Fruit fly (Drosophila melanogaster) whole organism, embryonic: ENCODE results near the gene Awh.

Experiments
- Ada2b ChIP-seq: fragments of 200-800 bp; sonication (Bioruptor generic); IDR thresholded peaks from 2 replicates; pipeline ENCODE4 v1.3.6; 2022; ENCODE audit warnings: missing biosample characterization, missing genetic modification characterization
- B-H2 ChIP-seq: fragments of 200-800 bp; sonication (Bioruptor generic); optimal IDR thresholded peaks from 2 replicates; lab custom pipeline; 2018; ENCODE audit warnings: missing biosample characterization, mild to moderate bottlenecking, missing genetic modification characterization
- Bgb ChIP-seq: fragments of 200-800 bp; sonication (Bioruptor generic); IDR thresholded peaks from 2 replicates; pipeline ENCODE4 v1.3.6; 2022; ENCODE audit warnings: missing biosample characterization, missing genetic modification characterization; ENCODE audit not compliant: partially characterized antibody
- C15 ChIP-seq: fragments of 200-800 bp; sonication (Bioruptor generic); IDR thresholded peaks from 3 replicates; pipeline ENCODE4 v1.3.6; 2022; ENCODE audit warnings: missing biosample characterization, missing genetic modification characterization
- CG12659 ChIP-seq: fragments of 200-800 bp; sonication (Bioruptor generic); optimal IDR thresholded peaks from 3 replicates; lab custom pipeline; 2017; ENCODE audit warnings: mild to moderate bottlenecking, missing biosample characterization, missing genetic modification reagents, missing genetic modification characterization
- CG14667 ChIP-seq: fragments of 200-800 bp; sonication (Bioruptor generic); IDR thresholded peaks from 2 replicates; pipeline ENCODE4 v1.3.6; 2022; ENCODE audit warnings: missing biosample characterization, missing genetic modification characterization
- CG14965 ChIP-seq: fragments of 200-800 bp; sonication (Bioruptor generic); optimal IDR thresholded peaks from 2 replicates; lab custom pipeline; 2016; ENCODE audit warnings: missing biosample characterization, missing genetic modification characterization, borderline replicate concordance
- CG15011 ChIP-seq: fragments of 200-800 bp; sonication (Bioruptor generic); optimal IDR thresholded peaks from 3 replicates; lab custom pipeline; 2018; ENCODE audit warnings: missing biosample characterization, mild to moderate bottlenecking, missing genetic modification characterization
- CG15073 ChIP-seq: fragments of 200-800 bp; sonication (Bioruptor generic); optimal IDR thresholded peaks from 2 replicates; lab custom pipeline; 2016; ENCODE audit warnings: missing biosample characterization, missing genetic modification characterization
- CG1602 ChIP-seq: fragments of 200-800 bp; sonication (Bioruptor generic); optimal IDR thresholded peaks from 3 replicates; lab custom pipeline; 2016; ENCODE audit warnings: missing biosample characterization, missing genetic modification characterization
- CG1647 ChIP-seq: fragments of 200-800 bp; sonication (Bioruptor generic); optimal IDR thresholded peaks from 3 replicates; lab custom pipeline; 2016; ENCODE audit warnings: missing biosample characterization, missing genetic modification characterization
- CG16815 ChIP-seq: fragments of 200-800 bp; sonication (Bioruptor generic); optimal IDR thresholded peaks from 3 replicates; lab custom pipeline; 2017; ENCODE audit warnings: missing biosample characterization, mild to moderate bottlenecking, missing genetic modification characterization
- CG7372 ChIP-seq: fragments of 200-800 bp; sonication (Bioruptor generic); IDR thresholded peaks from 2 replicates; pipeline ENCODE4 v1.3.6; 2022; ENCODE audit warnings: missing biosample characterization, missing genetic modification characterization
- CG7839 ChIP-seq: fragments of 200-800 bp; sonication (Bioruptor generic); optimal IDR thresholded peaks from 3 replicates; lab custom pipeline; 2018; ENCODE audit warnings: missing biosample characterization, mild to moderate bottlenecking, missing genetic modification characterization, moderate library complexity
- CG7987 ChIP-seq: fragments of 200-800 bp; sonication (Bioruptor generic); optimal IDR thresholded peaks from 2 replicates; lab custom pipeline; 2018; ENCODE audit warnings: missing biosample characterization, mild to moderate bottlenecking, missing genetic modification characterization, moderate library complexity
- CG8281 ChIP-seq: fragments of 200-800 bp; sonication (Bioruptor generic); optimal IDR thresholded peaks from 2 replicates; lab custom pipeline; 2018; ENCODE audit warnings: missing biosample characterization, mild to moderate bottlenecking, missing genetic modification characterization, moderate library complexity
- Deaf1 ChIP-seq: fragments of 200-800 bp; optimal IDR thresholded peaks from 3 replicates; lab custom pipeline; 2019; ENCODE audit warnings: missing biosample characterization, mild to moderate bottlenecking, missing genetic modification characterization, moderate library complexity
- Drgx ChIP-seq: fragments of 200-800 bp; sonication (Bioruptor generic); IDR thresholded peaks from 2 replicates; pipeline ENCODE4 v1.3.6; 2022; ENCODE audit warnings: missing biosample characterization, missing genetic modification characterization
- Fer2 ChIP-seq: fragments of 200-800 bp; sonication (Bioruptor generic); optimal IDR thresholded peaks from 2 replicates; lab custom pipeline; 2018; ENCODE audit warnings: missing biosample characterization, mild to moderate bottlenecking, missing genetic modification characterization, moderate library complexity
- HHEX ChIP-seq: fragments of 200-800 bp; sonication (Bioruptor generic); optimal IDR thresholded peaks from 3 replicates; lab custom pipeline; 2017; ENCODE audit warnings: missing biosample characterization, mild to moderate bottlenecking, missing genetic modification characterization, missing genetic modification reagents
- Hmx ChIP-seq: fragments of 200-800 bp; sonication (Bioruptor generic); optimal IDR thresholded peaks from 2 replicates; lab custom pipeline; 2016; ENCODE audit warnings: missing biosample characterization, missing genetic modification characterization
- Hr78 ChIP-seq, 2 experiments: fragments of 200-800 bp in 1 of 2; fragments of >200 bp in 1 of 2; sonication (Bioruptor generic) in 1 of 2; optimal IDR thresholded peaks; 2 replicates each; lab custom pipeline; 2017 to 2019; ENCODE audit warnings: missing biosample characterization in 2 of 2, missing genetic modification characterization in 2 of 2, mild to moderate bottlenecking in 1 of 2, moderate library complexity in 1 of 2
- Lim3 ChIP-seq: fragments of 200-800 bp; sonication (Bioruptor generic); IDR thresholded peaks from 2 replicates; pipeline ENCODE4 v1.3.6; 2022; ENCODE audit warnings: missing biosample characterization, missing genetic modification characterization
- Max ChIP-seq: fragments of 200-800 bp; sonication (Bioruptor generic); optimal IDR thresholded peaks from 2 replicates; lab custom pipeline; 2016; ENCODE audit warnings: missing biosample characterization, mild to moderate bottlenecking, missing genetic modification characterization
- Mrtf ChIP-seq: fragments of 200-800 bp; sonication (Bioruptor generic); IDR thresholded peaks from 3 replicates; pipeline ENCODE4 v1.3.6; 2022; ENCODE audit warnings: missing biosample characterization, missing genetic modification characterization
- Nf-YA ChIP-seq: fragments of 200-800 bp; sonication (Bioruptor generic); IDR thresholded peaks from 2 replicates; pipeline ENCODE4 v1.3.6; 2022; ENCODE audit warnings: missing biosample characterization, missing genetic modification characterization
- Rx ChIP-seq: fragments of 200-800 bp; sonication (Bioruptor generic); IDR thresholded peaks from 2 replicates; pipeline ENCODE4 v1.3.6; 2022; ENCODE audit warnings: missing biosample characterization, missing genetic modification characterization
- Six4 ChIP-seq: fragments of 200-800 bp; sonication (Bioruptor generic); optimal IDR thresholded peaks from 2 replicates; lab custom pipeline; 2016; ENCODE audit warnings: missing biosample characterization, missing genetic modification characterization
- Sox100B ChIP-seq: fragments of 200-800 bp; sonication (Bioruptor generic); optimal IDR thresholded peaks from 3 replicates; lab custom pipeline; 2018; ENCODE audit warnings: missing biosample characterization, mild to moderate bottlenecking, missing genetic modification characterization
- Usf ChIP-seq: fragments of 200-800 bp; sonication (Bioruptor generic); optimal IDR thresholded peaks from 2 replicates; lab custom pipeline; 2017; ENCODE audit warnings: missing genotype, missing biosample characterization, missing genetic modification characterization
- Xrp1 ChIP-seq: fragments of 200-800 bp; sonication (Bioruptor generic); IDR thresholded peaks from 2 replicates; pipeline ENCODE4 v1.3.6; 2022; ENCODE audit warnings: missing biosample characterization, missing genetic modification characterization
- cas ChIP-seq: fragments of 200-800 bp; sonication (Bioruptor generic); IDR thresholded peaks from 2 replicates; pipeline ENCODE4 v1.3.6; 2022; ENCODE audit warnings: missing biosample characterization, missing genetic modification characterization
- chinmo ChIP-seq: fragments of 200-800 bp; sonication (Bioruptor generic); IDR thresholded peaks from 4 replicates; pipeline ENCODE4 v1.3.6; 2022; ENCODE audit warnings: missing biosample characterization, missing genetic modification characterization; ENCODE audit not compliant: partially characterized antibody
- chm ChIP-seq: fragments of 200-800 bp; sonication (Bioruptor generic); IDR thresholded peaks from 2 replicates; pipeline ENCODE4 v1.3.6; 2022; ENCODE audit warnings: missing biosample characterization, missing genetic modification characterization
- croc ChIP-seq: fragments of 200-800 bp; sonication (Bioruptor generic); conservative IDR thresholded peaks from 3 replicates; pipeline ENCODE4 v1.3.6; 2022; ENCODE audit warnings: missing biosample characterization, missing genetic modification characterization
- dysf ChIP-seq: fragments of 200-800 bp; sonication (Bioruptor generic); IDR thresholded peaks from 3 replicates; pipeline ENCODE4 v1.3.6; 2022; ENCODE audit warnings: missing biosample characterization, missing genetic modification characterization
- gcm2 ChIP-seq: fragments of 200-800 bp; sonication (Bioruptor generic); optimal IDR thresholded peaks from 2 replicates; lab custom pipeline; 2016; ENCODE audit warnings: missing biosample characterization, missing genetic modification characterization
- gfzf ChIP-seq: fragments of 200-800 bp; sonication (Bioruptor generic); optimal IDR thresholded peaks from 2 replicates; lab custom pipeline; 2016; ENCODE audit warnings: missing biosample characterization, mild to moderate bottlenecking, missing genetic modification characterization, moderate library complexity
- gro ChIP-seq: fragments of 200-800 bp; sonication (Bioruptor generic); optimal IDR thresholded peaks from 2 replicates; lab custom pipeline; 2016; ENCODE audit warnings: missing biosample characterization, missing genetic modification characterization
- gt ChIP-seq: fragments of 200-800 bp; sonication (Bioruptor generic); IDR thresholded peaks from 2 replicates; pipeline ENCODE4 v1.3.6; 2022; ENCODE audit warnings: missing biosample characterization, missing genetic modification characterization
- ham ChIP-seq: fragments of 200-800 bp; sonication (Bioruptor generic); IDR thresholded peaks from 2 replicates; pipeline ENCODE4 v1.3.6; 2022; ENCODE audit warnings: missing biosample characterization, missing genetic modification characterization
- hth ChIP-seq: fragments of >200 bp; optimal IDR thresholded peaks from 2 replicates; lab custom pipeline; 2017; ENCODE audit warnings: inconsistent platforms
- kah ChIP-seq: fragments of 200-800 bp; sonication (Bioruptor generic); optimal IDR thresholded peaks from 2 replicates; lab custom pipeline; 2018; ENCODE audit warnings: missing biosample characterization, mild to moderate bottlenecking, missing genetic modification characterization
- ken ChIP-seq: fragments of 200-800 bp; sonication (Bioruptor generic); IDR thresholded peaks from 3 replicates; pipeline ENCODE4 v1.3.6; 2022; ENCODE audit warnings: missing biosample characterization, missing genetic modification characterization
- klu ChIP-seq: fragments of 200-800 bp; sonication (Bioruptor generic); IDR thresholded peaks from 2 replicates; pipeline ENCODE4 v1.3.6; 2022; ENCODE audit warnings: missing biosample characterization, missing genetic modification characterization
- lab ChIP-seq: fragments of 200-800 bp; sonication (Bioruptor generic); optimal IDR thresholded peaks from 3 replicates; lab custom pipeline; 2017; ENCODE audit warnings: missing biosample characterization, missing genetic modification characterization, mild to moderate bottlenecking, moderate library complexity, missing genetic modification reagents
- row ChIP-seq: fragments of 200-800 bp; sonication (Bioruptor generic); IDR thresholded peaks from 3 replicates; pipeline ENCODE4 v1.3.6; 2022; ENCODE audit warnings: missing biosample characterization, missing genetic modification characterization
- seq ChIP-seq: fragments of 200-800 bp; sonication (Bioruptor generic); IDR thresholded peaks from 2 replicates; pipeline ENCODE4 v1.3.6; 2022; ENCODE audit warnings: missing biosample characterization, missing genetic modification characterization
- tin ChIP-seq: fragments of 200-800 bp; sonication (Bioruptor generic); optimal IDR thresholded peaks from 3 replicates; lab custom pipeline; 2016; ENCODE audit warnings: missing biosample characterization, missing genetic modification characterization
- vnd ChIP-seq: fragments of 200-800 bp; sonication (Bioruptor generic); IDR thresholded peaks from 3 replicates; pipeline ENCODE4 v1.3.6; 2022; ENCODE audit warnings: missing biosample characterization, missing genetic modification characterization; ENCODE audit not compliant: partially characterized antibody
- wor ChIP-seq: fragments of 200-800 bp; sonication (Bioruptor generic); IDR thresholded peaks from 2 replicates; pipeline ENCODE4 v1.3.6; 2022; ENCODE audit warnings: missing biosample characterization, missing genetic modification characterization

Awh gene

dm6 chr3L:3892154-3892624, 46.2 kb downstream of the Awh start, which contains the start of gene Fie (continued):
- peak; percentile 13 for TF ChIP-seq B-H2 (GFP tag; lab: Kevin White, UChicago)
- no peak for TF ChIP-seq ken (GFP tag; lab: Robert Waterston, UW)
- TF ChIP-seq CG1647 (GFP tag; lab: Kevin White, UChicago), result no peak
- no peak for TF ChIP-seq Lim3 (GFP tag; lab: Robert Waterston, UW)
- TF ChIP-seq Mrtf (GFP tag; lab: Robert Waterston, UW), result peak; percentile 18; the same call in 1 of the 3 replicates
- TF ChIP-seq Rx, result no peak
- peak; percentile 67 for TF ChIP-seq Sox100B (GFP tag; lab: Kevin White, UChicago)
- no peak for TF ChIP-seq Six4 (GFP tag; lab: Kevin White, UChicago)
- TF ChIP-seq Fer2 (tag; lab: Kevin White, UChicago), result no peak
- no peak for TF ChIP-seq C15
- TF ChIP-seq CG7372 (GFP tag; lab: Robert Waterston, UW), result 0 out of 2 replicates have a peak, but pooled peaks have one; percentile 16
- no peak for TF ChIP-seq Bgb
- TF ChIP-seq CG12659 (GFP tag; lab: Kevin White, UChicago), result peak; percentile 78
- 0 out of 2 replicates have a peak, but pooled peaks have one; percentile 7 for TF ChIP-seq cas (GFP tag; lab: Robert Waterston, UW)
- TF ChIP-seq CG7987 (GFP tag; lab: Kevin White, UChicago), result no peak
- peak; percentile 53 for TF ChIP-seq Max (GFP tag; lab: Kevin White, UChicago)
- TF ChIP-seq chinmo (GFP tag; lab: Robert Waterston, UW), result no peak
- peak; percentile 68 for TF ChIP-seq CG7839 (tag; lab: Kevin White, UChicago)
- TF ChIP-seq gt (GFP tag; lab: Robert Waterston, UW), result no peak
- TF ChIP-seq CG15011 (GFP tag; lab: Kevin White, UChicago), result peak; percentile 41
- TF ChIP-seq hth, result no peak
- TF ChIP-seq CG14667 (GFP tag; lab: Robert Waterston, UW), result no peak
- no peak for TF ChIP-seq gcm2 (GFP tag; lab: Kevin White, UChicago)
- TF ChIP-seq Xrp1 (GFP tag; lab: Robert Waterston, UW), result peak; percentile 58
- no peak for TF ChIP-seq ham (GFP tag; lab: Robert Waterston, UW)
- TF ChIP-seq HHEX, result peak; percentile 59
- TF ChIP-seq klu, result no peak
- TF ChIP-seq Drgx, result peak; percentile 27; the same call in 1 of the 2 replicates
- TF ChIP-seq gfzf (GFP tag; lab: Kevin White, UChicago), result no peak
- TF ChIP-seq Deaf1 (tag; lab: Kevin White, UChicago), result peak; percentile 63
- TF ChIP-seq chm (GFP tag; lab: Robert Waterston, UW), result no peak; the same call in 1 of the 2 replicates
- TF ChIP-seq CG16815 (GFP tag; lab: Kevin White, UChicago), result peak; percentile 39
- no peak for TF ChIP-seq CG14965 (GFP tag; lab: Kevin White, UChicago)
- peak; percentile 82 for TF ChIP-seq row (GFP tag; lab: Robert Waterston, UW)
- TF ChIP-seq croc (GFP tag; lab: Robert Waterston, UW), result 0 out of 3 replicates have a peak, but pooled peaks have one; percentile 18
- no peak for TF ChIP-seq Hmx (GFP tag; lab: Kevin White, UChicago)
- peak; percentile 34 for TF ChIP-seq CG1602 (GFP tag; lab: Kevin White, UChicago)
- TF ChIP-seq tin, result peak; percentile 24
- 0 out of 2 replicates have a peak, but pooled peaks have one; percentile 29 for TF ChIP-seq wor (GFP tag; lab: Robert Waterston, UW)
- TF ChIP-seq Usf, result peak; percentile 40
- TF ChIP-seq Ada2b (GFP tag; lab: Robert Waterston, UW), result no peak
- no peak for TF ChIP-seq CG15073 (GFP tag; lab: Kevin White, UChicago)
- TF ChIP-seq vnd (GFP tag; lab: Robert Waterston, UW), result no peak
- TF ChIP-seq seq (GFP tag; lab: Robert Waterston, UW), result peak; percentile 67
- no peak for TF ChIP-seq gro
- TF ChIP-seq kah (GFP tag; lab: Kevin White, UChicago), result no peak
- TF ChIP-seq Hr78 (GFP tag; optimal IDR thresholded peaks at IDR 0.05; lab: Kevin White, UChicago), result no peak
- TF ChIP-seq Nf-YA, result no peak
- TF ChIP-seq dysf, result peak; percentile 75
- TF ChIP-seq lab (GFP tag; lab: Kevin White, UChicago), result peak; percentile 83
- no peak for TF ChIP-seq CG8281 (tag; lab: Kevin White, UChicago)
